Worm (Caenorhabditis elegans) whole organism, mixed stage, embryonic: Measurements from ENCODE around the gene Y82E9BL.18.

Experiments used
- M03D4.4 ChIP-seq: sonication (generic microtip); optimal IDR thresholded peaks from 2 replicates; lab custom pipeline; 2017; ENCODE audit warnings: mild to moderate bottlenecking, missing genetic modification characterization, missing compliant biosample characterization
- lin-13 ChIP-seq: fragments of 150-350 bp; optimal IDR thresholded peaks from 2 replicates; lab custom pipeline; 2014; ENCODE audit warnings: missing biosample characterization, missing genetic modification characterization
- pha-4 ChIP-seq: fragments of 150-350 bp; optimal IDR thresholded peaks from 2 replicates; lab custom pipeline; 2018; ENCODE audit warnings: missing biosample characterization, missing genetic modification reagents, missing genetic modification characterization
- unc-62 ChIP-seq: fragments of 150-350 bp; optimal IDR thresholded peaks from 2 replicates; lab custom pipeline; 2014; ENCODE audit warnings: missing biosample characterization, missing genetic modification reagents, missing genetic modification characterization

DNA sequence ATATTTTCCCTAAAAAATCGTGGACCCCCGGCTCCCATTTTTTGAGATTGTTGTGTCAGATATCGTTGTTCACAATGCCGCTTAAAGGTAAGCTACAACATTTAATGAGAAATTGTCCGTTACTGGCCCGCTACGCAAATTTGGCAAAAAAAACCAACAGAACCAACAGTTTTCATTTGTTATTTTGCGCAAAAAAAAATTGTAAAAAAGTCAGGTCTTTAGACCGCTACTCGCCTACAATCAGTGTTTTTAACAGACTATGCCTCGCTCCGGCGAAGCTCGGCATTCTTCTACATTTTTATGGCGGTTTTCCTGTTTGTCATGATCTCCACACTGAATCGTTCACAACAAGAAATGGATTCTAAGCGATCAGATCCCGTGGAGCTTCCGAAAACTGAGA lies 17.7 kb upstream of the Y82E9BL.18 start, which contains the start of gene Y82E9BL.12:
- TF ChIP-seq pha-4 (tag; lab: Kevin White, UChicago) (no peak), unc-62 (no peak), lin-13 (tag; lab: Kevin White, UChicago) (no peak), M03D4.4 (tag; lab: Kevin White, UChicago) (no peak)
